Fruit fly (Drosophila melanogaster) S2 (cell line): Measurements from ENCODE around the gene CG32313.

Source experiments
- CG8478 ChIP-seq: fragments of >200 bp; optimal IDR thresholded peaks from 2 replicates; lab custom pipeline; 2018
- CTCF ChIP-seq, 2 experiments: fragments of >200 bp; optimal IDR thresholded peaks; 2 replicates each; lab custom pipeline; 2018

dm6 chr3L:1515820-1516540, 29.6 kb downstream of the CG32313 start:
- TF ChIP-seq CG8478 (lab: Kevin White, UChicago) (no peak), CTCF (optimal IDR thresholded peaks at IDR 0.05; lab: Kevin White, UChicago) (no peak)
